Worm (Caenorhabditis elegans) whole organism, L4/young adult: ENCODE measurements around the gene srx-58.

Source experiments
- W03F9.2 ChIP-seq: fragments of 150-350 bp; optimal IDR thresholded peaks from 2 replicates; lab custom pipeline; 2014; ENCODE audit warnings: missing biosample characterization, missing genetic modification characterization
- him-1 ChIP-seq: sonication (generic microtip); optimal IDR thresholded peaks from 2 replicates; lab custom pipeline; 2016; ENCODE audit warnings: missing genotype, missing genetic modification reagents, missing genetic modification characterization, missing compliant biosample characterization

- TF ChIP-seq him-1 (tag; lab: Kevin White, UChicago) (no peak), W03F9.2 (no peak)
These were observed 23.7 kb downstream of the srx-58 start, which contains the start of gene srh-52 for ce11 chrV:15376223-15376622.
